Worm (Caenorhabditis elegans) whole organism, L4 larva: Measurements from ENCODE around the gene nep-9.

ENCODE experiments used
- R02D3.7 ChIP-seq: fragments of 150-350 bp; sonication (generic microtip); optimal IDR thresholded peaks from 3 replicates; lab custom pipeline; 2014; ENCODE audit warnings: missing biosample characterization, missing genetic modification characterization
- T20F7.1 ChIP-seq: fragments of 200-800 bp; sonication (Bioruptor generic); optimal IDR thresholded peaks from 2 replicates; lab custom pipeline; 2018; ENCODE audit warnings: mild to moderate bottlenecking, missing genetic modification characterization, missing compliant biosample characterization
- Y5F2A.4 ChIP-seq: fragments of 200-800 bp; sonication (Bioruptor generic); optimal IDR thresholded peaks from 2 replicates; lab custom pipeline; 2018; ENCODE audit warnings: mild to moderate bottlenecking, missing genetic modification characterization, missing compliant biosample characterization
- Y75B8A.6 ChIP-seq: fragments of 200-800 bp; sonication (Bioruptor generic); IDR thresholded peaks from 2 replicates; pipeline ENCODE4 v1.3.6; 2022; ENCODE audit warnings: missing genetic modification reagents, missing genetic modification characterization, missing compliant biosample characterization
- aha-1 ChIP-seq: fragments of 150-350 bp; peaks from one replicate; lab custom pipeline; 2014; ENCODE audit warnings: missing biosample characterization, missing genetic modification characterization
- arid-1 ChIP-seq: fragments of 200-800 bp; sonication (Bioruptor generic); conservative IDR thresholded peaks from 2 replicates; pipeline ENCODE4 v1.3.6; 2022; ENCODE audit warnings: missing genetic modification reagents, missing genetic modification characterization, missing compliant biosample characterization
- attf-4 ChIP-seq: sonication (generic microtip); optimal IDR thresholded peaks from 3 replicates; lab custom pipeline; 2017; ENCODE audit warnings: missing biosample characterization, missing genetic modification characterization
- ceh-28 ChIP-seq: fragments of 150-350 bp; optimal IDR thresholded peaks from 2 replicates; lab custom pipeline; 2014; ENCODE audit warnings: missing biosample characterization, missing genetic modification reagents, missing genetic modification characterization
- ceh-32 ChIP-seq: sonication (generic microtip); optimal IDR thresholded peaks from 2 replicates; lab custom pipeline; 2016; ENCODE audit warnings: mild to moderate bottlenecking, missing genetic modification characterization, missing compliant biosample characterization; ENCODE audit not compliant: poor library complexity
- ceh-44 ChIP-seq: fragments of 200-800 bp; sonication (Bioruptor generic); IDR thresholded peaks from 2 replicates; pipeline ENCODE4 v1.3.6; 2022; ENCODE audit warnings: missing genetic modification reagents, missing genetic modification characterization, missing compliant biosample characterization
- cey-2 ChIP-seq: sonication (generic microtip); optimal IDR thresholded peaks from 3 replicates; lab custom pipeline; 2017; ENCODE audit warnings: missing genetic modification characterization, mild to moderate bottlenecking, missing compliant biosample characterization, antibody characterized with exemption, borderline replicate concordance; ENCODE audit not compliant: insufficient read depth
- daf-12 ChIP-seq: fragments of 150-350 bp; optimal IDR thresholded peaks from 2 replicates; lab custom pipeline; 2014; ENCODE audit warnings: missing biosample characterization, missing genetic modification reagents, missing genetic modification characterization
- dmd-6 ChIP-seq: fragments of 200-800 bp; sonication (Bioruptor generic); IDR thresholded peaks from 2 replicates; pipeline ENCODE4 v1.3.6; 2022; ENCODE audit warnings: missing genetic modification reagents, missing genetic modification characterization, missing compliant biosample characterization
- dve-1 ChIP-seq: sonication (generic microtip); optimal IDR thresholded peaks from 2 replicates; lab custom pipeline; 2017; ENCODE audit warnings: antibody characterized with exemption, mild to moderate bottlenecking, missing genetic modification characterization, missing compliant biosample characterization; ENCODE audit not compliant: insufficient read depth
- fkh-10 ChIP-seq: fragments of 150-350 bp; optimal IDR thresholded peaks from 2 replicates; lab custom pipeline; 2014; ENCODE audit warnings: missing biosample characterization, missing genetic modification reagents, missing genetic modification characterization
- hif-1 ChIP-seq, 2 experiments: sonication (generic microtip); optimal IDR thresholded peaks; 2 replicates each; lab custom pipeline; 2016 to 2017; ENCODE audit warnings: missing compliant biosample characterization in 2 of 2, missing genetic modification characterization in 2 of 2, missing genetic modification reagents in 2 of 2, missing genotype in 2 of 2, mild to moderate bottlenecking in 1 of 2
- lin-13 ChIP-seq: fragments of 150-350 bp; optimal IDR thresholded peaks from 2 replicates; lab custom pipeline; 2014; ENCODE audit warnings: missing biosample characterization, missing genetic modification reagents, missing genetic modification characterization
- lin-15B ChIP-seq: fragments of 150-350 bp; sonication (generic microtip); optimal IDR thresholded peaks from 3 replicates; lab custom pipeline; 2014; ENCODE audit warnings: missing biosample characterization, missing genetic modification characterization
- lin-29 ChIP-seq: fragments of 200-800 bp; sonication (Bioruptor generic); IDR thresholded peaks from 2 replicates; pipeline ENCODE4 v1.3.6; 2022; ENCODE audit warnings: missing genetic modification reagents, missing genetic modification characterization, missing compliant biosample characterization
- lin-39 ChIP-seq: fragments of 150-350 bp; optimal IDR thresholded peaks from 2 replicates; lab custom pipeline; 2014; ENCODE audit warnings: missing biosample characterization, missing genetic modification reagents, missing genetic modification characterization
- madf-5 ChIP-seq, 2 experiments: fragments of 200-800 bp; sonication (Bioruptor generic); IDR thresholded peaks; 2 replicates each; pipeline ENCODE4 v1.3.6; 2022; ENCODE audit warnings: missing compliant biosample characterization in 2 of 2, missing genetic modification characterization in 2 of 2
- mdt-29 ChIP-seq: fragments of 200-800 bp; sonication (Bioruptor generic); IDR thresholded peaks from 2 replicates; pipeline ENCODE4 v1.3.6; 2022; ENCODE audit warnings: missing genetic modification reagents, missing genetic modification characterization, missing compliant biosample characterization
- mxl-3 ChIP-seq: fragments of 200-800 bp; sonication (Bioruptor generic); optimal IDR thresholded peaks from 2 replicates; lab custom pipeline; 2018; ENCODE audit warnings: mild to moderate bottlenecking, missing genetic modification characterization, missing compliant biosample characterization
- nhr-102 ChIP-seq: sonication (generic microtip); optimal IDR thresholded peaks from 2 replicates; lab custom pipeline; 2016; ENCODE audit warnings: mild to moderate bottlenecking, missing genetic modification characterization, moderate library complexity, missing compliant biosample characterization
- nhr-111 ChIP-seq: fragments of 200-800 bp; sonication (Bioruptor generic); optimal IDR thresholded peaks from 2 replicates; lab custom pipeline; 2018; ENCODE audit warnings: mild to moderate bottlenecking, missing genetic modification characterization, missing compliant biosample characterization
- nhr-25 ChIP-seq: sonication (generic microtip); optimal IDR thresholded peaks from 2 replicates; lab custom pipeline; 2017; ENCODE audit warnings: missing genetic modification characterization, mild to moderate bottlenecking, missing compliant biosample characterization, antibody characterized with exemption, moderate library complexity, borderline replicate concordance; ENCODE audit not compliant: insufficient read depth
- nhr-76 ChIP-seq: fragments of 150-350 bp; optimal IDR thresholded peaks from 2 replicates; lab custom pipeline; 2014; ENCODE audit warnings: missing biosample characterization, missing genetic modification characterization
- nhr-77 ChIP-seq: fragments of 150-350 bp; optimal IDR thresholded peaks from 2 replicates; lab custom pipeline; 2014; ENCODE audit warnings: missing biosample characterization, missing genetic modification characterization
- pha-4 ChIP-seq, 2 experiments: fragments of 150-350 bp in 1 of 2; fragments of 200-800 bp in 1 of 2; sonication (Bioruptor generic) in 1 of 2; IDR thresholded peaks in 1 of 2; optimal IDR thresholded peaks in 1 of 2; 2 replicates each; pipeline versions ENCODE4 v1.3.6 to Lab custom; 2014 to 2022; ENCODE audit warnings: missing genetic modification characterization in 2 of 2, missing genetic modification reagents in 2 of 2, missing biosample characterization in 1 of 2, missing compliant biosample characterization in 1 of 2
- php-3 ChIP-seq: fragments of 200-800 bp; sonication (Bioruptor generic); IDR thresholded peaks from 2 replicates; pipeline ENCODE4 v1.3.6; 2022; ENCODE audit warnings: missing genetic modification reagents, missing genetic modification characterization, missing compliant biosample characterization
- pqm-1 ChIP-seq: sonication (generic microtip); optimal IDR thresholded peaks from 2 replicates; lab custom pipeline; 2017; ENCODE audit warnings: missing biosample characterization, missing genetic modification characterization
- spr-3 ChIP-seq: fragments of 200-800 bp; sonication (Bioruptor generic); optimal IDR thresholded peaks from 2 replicates; lab custom pipeline; 2018; ENCODE audit warnings: mild to moderate bottlenecking, missing genetic modification characterization, missing compliant biosample characterization
- tra-1 ChIP-seq: fragments of 200-800 bp; sonication (Bioruptor generic); IDR thresholded peaks from 2 replicates; pipeline ENCODE4 v1.3.6; 2022; ENCODE audit warnings: missing genetic modification reagents, missing genetic modification characterization, missing compliant biosample characterization
- unc-130 ChIP-seq: sonication (generic microtip); optimal IDR thresholded peaks from 2 replicates; lab custom pipeline; 2016; ENCODE audit warnings: missing genetic modification reagents, missing genetic modification characterization, missing compliant biosample characterization
- unc-62 ChIP-seq, 3 experiments: fragments of 150-350 bp in 1 of 3; sonication (generic microtip); optimal IDR thresholded peaks in 2 of 3; peaks in 1 of 3; 1 replicate in 1 of 3; 2 replicates in 2 of 3; lab custom pipeline; 2014 to 2017; ENCODE audit warnings: missing biosample characterization in 3 of 3, missing genetic modification characterization in 3 of 3, missing genetic modification reagents in 3 of 3, missing genotype in 1 of 3
- zfp-3 ChIP-seq: fragments of 200-800 bp; sonication (Bioruptor generic); conservative IDR thresholded peaks from 2 replicates; pipeline ENCODE4 v1.3.6; 2022; ENCODE audit warnings: missing genetic modification reagents, missing genetic modification characterization, missing compliant biosample characterization
- zip-11 ChIP-seq: fragments of 200-800 bp; sonication (Bioruptor generic); IDR thresholded peaks from 2 replicates; pipeline ENCODE4 v1.3.6; 2022; ENCODE audit warnings: missing genetic modification characterization, missing compliant biosample characterization

nep-9 gene

ce11 chrII:3445285-3445806 lies 46.2 kb upstream of the nep-9 start, which contains the start of the genes C16C8.5 and C16C8.16:
Gene C16C8.5 (minus strand): TSS chrII:3445385.
Gene C16C8.16 (plus strand): TSS chrII:3445756.
- no peak for TF ChIP-seq Y5F2A.4 (GFP tag; lab: Kevin White, UChicago)

- TF ChIP-seq aha-1 (peak; percentile 66), unc-62 (GFP tag; optimal IDR thresholded peaks at IDR 0.05 in 1 of 2; lab: Kevin White, UChicago) (no peak), unc-62 (tag; optimal IDR thresholded peaks at IDR 0.05; lab: Kevin White, UChicago) (no peak)
Measured at ce11 chrII:3444280-3444679, 45.2 kb upstream of the nep-9 start, which contains the start of gene C16C8.4. Gene C16C8.4 (minus strand): TSS chrII:3444380.

ce11 chrII:3443154-3443553 lies 44.0 kb upstream of the nep-9 start, which contains the start of gene C16C8.22:
Gene C16C8.22 (minus strand): TSS chrII:3443254.
- no peak for TF ChIP-seq arid-1 (GFP tag; lab: Robert Waterston, UW)
- TF ChIP-seq zip-11 (GFP tag; lab: Robert Waterston, UW) = no peak
- TF ChIP-seq T20F7.1 (GFP tag; lab: Kevin White, UChicago) = no peak
- no peak for TF ChIP-seq ceh-32 (tag; lab: Kevin White, UChicago)
- TF ChIP-seq dmd-6 (GFP tag; lab: Robert Waterston, UW) = no peak
- TF ChIP-seq fkh-10 (GFP tag; lab: Kevin White, UChicago) = no peak
- no peak for TF ChIP-seq nhr-77 (tag; lab: Kevin White, UChicago)
- no peak for TF ChIP-seq madf-5 (GFP tag; IDR thresholded peaks at IDR 0.05; lab: Robert Waterston, UW)
- TF ChIP-seq ceh-44 (GFP tag; lab: Robert Waterston, UW) = no peak
- TF ChIP-seq mxl-3 (GFP tag; lab: Kevin White, UChicago) = no peak
- TF ChIP-seq daf-12 (tag; lab: Kevin White, UChicago) = no peak

ce11 chrII:3441377-3441776 lies 42.3 kb upstream of the nep-9 start, which contains the start of gene C16C8.27:
Gene C16C8.27 (plus strand): TSS chrII:3441677.
- TF ChIP-seq unc-62 (GFP tag; optimal IDR thresholded peaks at IDR 0.05 in 1 of 2; lab: Kevin White, UChicago) = peak in 1 of 2 experiments; percentile 1
- no peak for TF ChIP-seq unc-62 (tag; optimal IDR thresholded peaks at IDR 0.05; lab: Kevin White, UChicago)
- TF ChIP-seq nhr-25 (tag; lab: Kevin White, UChicago) = no peak
- no peak for TF ChIP-seq lin-39 (tag; lab: Kevin White, UChicago)
- no peak for TF ChIP-seq attf-4 (tag; lab: Kevin White, UChicago)
- TF ChIP-seq, all 104 proteins: peak for 1

ce11 chrII:3440641-3440926 lies 41.5 kb upstream of the nep-9 start, which contains the start of gene C16C8.17:
Gene C16C8.17 (plus strand): TSS chrII:3440827.
- TF ChIP-seq pha-4 (GFP tag; IDR thresholded peaks at IDR 0.05; lab: Robert Waterston, UW) (no peak), pha-4 (tag; optimal IDR thresholded peaks at IDR 0.05; lab: Kevin White, UChicago) (no peak), tra-1 (GFP tag; lab: Robert Waterston, UW) (no peak), cey-2 (tag; lab: Kevin White, UChicago) (no peak), lin-29 (GFP tag; lab: Robert Waterston, UW) (no peak)

ce11 chrII:3439842-3440640 lies 40.9 kb upstream of the nep-9 start:
- TF ChIP-seq dve-1 (no peak), unc-130 (GFP tag; lab: Kevin White, UChicago) (no peak), spr-3 (GFP tag; lab: Kevin White, UChicago) (no peak), nhr-111 (GFP tag; lab: Kevin White, UChicago) (no peak), nhr-76 (no peak), hif-1 (tag; optimal IDR thresholded peaks at IDR 0.05; lab: Kevin White, UChicago) (no peak), php-3 (GFP tag; lab: Robert Waterston, UW) (0 out of 2 replicates have a peak, but pooled peaks have one; percentile 22), lin-13 (GFP tag; lab: Kevin White, UChicago) (no peak), R02D3.7 (tag; lab: Kevin White, UChicago) (no peak), zfp-3 (GFP tag; lab: Robert Waterston, UW) (no peak), nhr-102 (tag; lab: Kevin White, UChicago) (no peak), nhr-77 (tag; lab: Kevin White, UChicago) (no peak), ceh-28 (no peak), lin-15B (tag; lab: Kevin White, UChicago) (no peak), pqm-1 (tag; lab: Kevin White, UChicago) (peak; percentile 55), mdt-29 (GFP tag; lab: Robert Waterston, UW) (no peak), Y75B8A.6 (no peak)
